Worm (Caenorhabditis elegans) whole organism, young adult: ENCODE results near the gene ugt-23.

ENCODE experiments used
- F55B11.4 ChIP-seq: sonication (generic microtip); optimal IDR thresholded peaks from 2 replicates; lab custom pipeline; 2016; ENCODE audit warnings: missing compliant biosample characterization, missing genetic modification characterization, borderline replicate concordance; ENCODE audit not compliant: insufficient read depth
- aptf-2 ChIP-seq: fragments of 200-800 bp; sonication (Bioruptor generic); conservative IDR thresholded peaks from 2 replicates; pipeline ENCODE4 v1.3.6; 2022; ENCODE audit warnings: missing genetic modification reagents, missing genetic modification characterization, missing compliant biosample characterization
- attf-6 ChIP-seq: fragments of 200-800 bp; sonication (Bioruptor generic); IDR thresholded peaks from 2 replicates; pipeline ENCODE4 v1.3.6; 2022; ENCODE audit warnings: missing genetic modification reagents, missing genetic modification characterization, missing compliant biosample characterization
- hmg-20 ChIP-seq: fragments of 200-800 bp; sonication (Bioruptor generic); IDR thresholded peaks from 2 replicates; pipeline ENCODE4 v1.3.6; 2022; ENCODE audit warnings: missing genetic modification reagents, missing genetic modification characterization, missing compliant biosample characterization
- madf-6 ChIP-seq: fragments of 200-800 bp; sonication (Bioruptor generic); IDR thresholded peaks from 2 replicates; pipeline ENCODE4 v1.3.6; 2022; ENCODE audit warnings: missing genetic modification reagents, missing genetic modification characterization, missing compliant biosample characterization
- mel-28 ChIP-seq: sonication (generic microtip); optimal IDR thresholded peaks from 2 replicates; lab custom pipeline; 2016; ENCODE audit warnings: borderline replicate concordance, mild to moderate bottlenecking, missing genetic modification characterization, missing compliant biosample characterization
- nhr-27 ChIP-seq: fragments of 200-800 bp; sonication (Bioruptor generic); optimal IDR thresholded peaks from 2 replicates; lab custom pipeline; 2018; ENCODE audit warnings: mild to moderate bottlenecking, missing genetic modification characterization, moderate library complexity, missing compliant biosample characterization
- nhr-90 ChIP-seq: sonication (generic microtip); optimal IDR thresholded peaks from 2 replicates; lab custom pipeline; 2016; ENCODE audit warnings: missing genotype, mild to moderate bottlenecking, missing genetic modification characterization, missing compliant biosample characterization
- somi-1 ChIP-seq: fragments of 200-800 bp; sonication (Bioruptor generic); optimal IDR thresholded peaks from 2 replicates; lab custom pipeline; 2018; ENCODE audit warnings: mild to moderate bottlenecking, missing genetic modification characterization, missing compliant biosample characterization
- tbx-9 ChIP-seq: sonication (generic microtip); optimal IDR thresholded peaks from 2 replicates; lab custom pipeline; 2016; ENCODE audit warnings: borderline replicate concordance, missing genetic modification characterization, inconsistent platforms, missing compliant biosample characterization
- tlf-1 ChIP-seq: fragments of 200-800 bp; sonication (Bioruptor generic); optimal IDR thresholded peaks from 2 replicates; lab custom pipeline; 2018; ENCODE audit warnings: mild to moderate bottlenecking, missing genetic modification characterization, missing compliant biosample characterization
- unc-130 ChIP-seq: sonication (generic microtip); optimal IDR thresholded peaks from 2 replicates; lab custom pipeline; 2016; ENCODE audit warnings: missing genetic modification reagents, missing genetic modification characterization, missing compliant biosample characterization
- xnd-1 ChIP-seq: sonication (generic microtip); optimal IDR thresholded peaks from 2 replicates; lab custom pipeline; 2016; ENCODE audit warnings: missing genotype, missing genetic modification reagents, missing genetic modification characterization, missing compliant biosample characterization
- ztf-25 ChIP-seq: fragments of 200-800 bp; sonication (Bioruptor generic); IDR thresholded peaks from 2 replicates; pipeline ENCODE4 v1.3.6; 2022; ENCODE audit warnings: missing genetic modification reagents, missing genetic modification characterization, missing compliant biosample characterization
- ztf-6 ChIP-seq: fragments of 200-800 bp; sonication (Bioruptor generic); IDR thresholded peaks from 2 replicates; pipeline ENCODE4 v1.3.6; 2022; ENCODE audit warnings: missing genetic modification reagents, missing genetic modification characterization, missing compliant biosample characterization

The ugt-23 gene

DNA sequence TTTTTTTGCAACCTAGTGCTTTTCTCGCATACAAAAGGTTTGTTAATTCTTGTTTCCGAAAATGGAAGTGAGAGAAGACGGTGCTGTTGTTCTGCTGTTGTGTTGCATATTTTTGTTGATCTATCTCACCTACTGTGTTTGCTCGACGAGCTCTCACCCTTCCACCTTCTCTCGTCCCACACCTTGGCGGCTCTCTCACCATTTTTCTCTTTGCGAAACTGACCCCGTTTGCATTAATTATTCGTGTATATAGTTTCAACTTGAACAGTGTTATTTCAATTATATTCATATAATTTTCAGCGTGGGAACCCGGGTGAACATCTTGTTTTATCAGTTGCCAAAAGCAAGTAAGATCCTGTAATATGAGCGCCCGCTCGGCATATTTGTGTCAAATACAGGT lies 47.9 kb downstream of the ugt-23 start, which contains the start of gene R07B1.9:
R07B1.9 (plus strand) TSS at position 301 of the 400 bp plus-strand sequence.
- no peak for TF ChIP-seq xnd-1 (tag; lab: Kevin White, UChicago)
- no peak for TF ChIP-seq tlf-1
- TF ChIP-seq nhr-27: no peak
- TF ChIP-seq ztf-25 (GFP tag; lab: Robert Waterston, UW): no peak
- no peak for TF ChIP-seq hmg-20 (GFP tag; lab: Robert Waterston, UW)
- no peak for TF ChIP-seq nhr-90
- TF ChIP-seq attf-6 (GFP tag; lab: Robert Waterston, UW): no peak
- no peak for TF ChIP-seq F55B11.4
- TF ChIP-seq ztf-6 (GFP tag; lab: Robert Waterston, UW): no peak
- TF ChIP-seq unc-130: no peak
- TF ChIP-seq tbx-9 (tag; lab: Kevin White, UChicago): no peak
- TF ChIP-seq mel-28 (tag; lab: Kevin White, UChicago): no peak
- no peak for TF ChIP-seq madf-6 (GFP tag; lab: Robert Waterston, UW)
- TF ChIP-seq somi-1: no peak
- TF ChIP-seq aptf-2 (GFP tag; lab: Robert Waterston, UW): no peak
